Worm (Caenorhabditis elegans): ENCODE measurements around the gene W08F4.1.

DNA sequence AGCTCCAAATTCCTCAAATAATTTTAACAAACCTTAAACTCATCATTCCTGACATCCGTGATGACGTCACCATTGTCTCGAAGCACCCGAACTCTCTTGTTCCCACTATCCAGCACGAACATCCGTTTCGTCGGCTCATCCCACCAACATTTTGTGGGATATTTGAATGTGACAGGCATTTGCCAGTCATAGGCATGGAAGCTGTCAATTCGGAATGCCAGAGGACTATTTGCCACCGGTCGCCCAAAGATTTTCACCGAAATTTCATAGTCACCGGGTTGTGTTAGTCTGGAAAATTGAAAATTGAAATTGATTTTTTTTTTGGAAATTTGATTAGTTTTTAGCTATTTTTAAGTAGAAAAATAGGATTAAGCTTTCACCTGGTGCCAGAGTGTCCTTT lies 3.4 kb downstream of the W08F4.1 start:
- TF ChIP-seq flt-1 (GFP tag; IDR thresholded peaks at IDR 0.05) (no peak), ztf-23 (GFP tag; IDR thresholded peaks at IDR 0.05) (no peak)

Data from whole organism, midembryonic.